Worm (Caenorhabditis elegans) whole organism, L4/young adult: ENCODE data around the gene F21C10.7.

ENCODE experiments used
- W03F9.2 ChIP-seq: fragments of 150-350 bp; optimal IDR thresholded peaks from 2 replicates; lab custom pipeline; 2014; ENCODE audit warnings: missing biosample characterization, missing genetic modification characterization
- dao-5 ChIP-seq: sonication (generic microtip); optimal IDR thresholded peaks from 2 replicates; lab custom pipeline; 2016; ENCODE audit warnings: missing genotype, missing genetic modification characterization, moderate library complexity, missing compliant biosample characterization
- him-1 ChIP-seq: sonication (generic microtip); optimal IDR thresholded peaks from 2 replicates; lab custom pipeline; 2016; ENCODE audit warnings: missing genotype, missing genetic modification reagents, missing genetic modification characterization, missing compliant biosample characterization

Gene F21C10.7

ce11 chrV:9112467-9112866, at the start of gene F21C10.7:
Gene F21C10.7, plus strand, starts transcription at chrV:9112767.
- TF ChIP-seq W03F9.2 (tag; lab: Kevin White, UChicago) (no peak), dao-5 (no peak), him-1 (tag; lab: Kevin White, UChicago) (no peak)

- TF ChIP-seq W03F9.2 (tag; lab: Kevin White, UChicago): no peak
- TF ChIP-seq dao-5: no peak
- no peak for TF ChIP-seq him-1 (tag; lab: Kevin White, UChicago)
Observed at ce11 chrV:9063134-9063533, 49.4 kb upstream of the F21C10.7 start.

DNA sequence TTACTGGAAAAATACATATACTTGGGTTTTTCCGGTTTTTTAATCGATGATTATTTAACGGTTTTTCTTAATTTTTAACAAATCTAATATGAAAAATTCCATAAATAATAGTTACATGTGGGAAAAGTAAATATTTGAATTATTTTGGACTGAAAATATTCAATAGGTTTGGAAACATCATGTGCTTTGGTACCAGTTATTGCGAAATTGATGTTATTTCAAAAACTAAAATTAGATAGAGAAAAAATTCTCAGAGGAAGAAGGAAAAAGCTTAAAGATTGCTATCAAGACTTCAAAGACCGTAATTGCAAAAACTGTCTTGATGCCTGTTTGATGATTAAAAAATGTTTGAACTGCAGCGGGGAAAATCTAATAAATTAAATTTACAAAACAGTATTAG, 47.6 kb upstream of the F21C10.7 start:
- TF ChIP-seq dao-5: no peak
- TF ChIP-seq him-1 (tag; lab: Kevin White, UChicago): no peak
- TF ChIP-seq W03F9.2 (tag; lab: Kevin White, UChicago): no peak

DNA sequence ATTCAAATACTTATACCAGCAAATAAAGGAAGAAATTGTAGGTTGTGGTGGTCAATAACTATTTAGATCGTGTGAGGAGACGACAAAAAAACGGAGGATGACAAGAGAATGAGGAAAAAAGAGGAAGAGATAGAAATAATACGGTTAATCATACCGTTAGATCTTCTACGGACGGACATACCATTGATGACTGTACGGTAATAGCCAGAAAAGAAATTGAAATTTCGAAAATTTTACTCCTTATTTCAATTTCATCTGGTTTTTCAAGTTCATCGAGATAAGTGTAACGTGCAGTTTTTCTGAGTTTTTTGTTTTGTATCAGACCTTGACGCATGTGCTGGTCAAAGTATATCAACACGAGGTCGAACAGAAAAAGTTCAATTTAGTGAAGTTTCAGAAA, 46.7 kb upstream of the F21C10.7 start:
- TF ChIP-seq dao-5 (no peak), W03F9.2 (tag; lab: Kevin White, UChicago) (no peak), him-1 (tag; lab: Kevin White, UChicago) (no peak)

- no peak for TF ChIP-seq W03F9.2 (tag; lab: Kevin White, UChicago)
- no peak for TF ChIP-seq him-1 (tag; lab: Kevin White, UChicago)
- TF ChIP-seq dao-5: no peak
Observed at ce11 chrV:9067678-9068077, 44.9 kb upstream of the F21C10.7 start, which contains the start of gene fip-2. Gene fip-2, plus strand, starts transcription at chrV:9067978.

ce11 chrV:9069680-9070079, 42.9 kb upstream of the F21C10.7 start, which contains the start of gene T27E4.5:
Gene T27E4.5, minus strand, starts transcription at chrV:9069780.
- TF ChIP-seq dao-5: no peak
- TF ChIP-seq W03F9.2 (tag; lab: Kevin White, UChicago): no peak
- TF ChIP-seq him-1 (tag; lab: Kevin White, UChicago): no peak

DNA sequence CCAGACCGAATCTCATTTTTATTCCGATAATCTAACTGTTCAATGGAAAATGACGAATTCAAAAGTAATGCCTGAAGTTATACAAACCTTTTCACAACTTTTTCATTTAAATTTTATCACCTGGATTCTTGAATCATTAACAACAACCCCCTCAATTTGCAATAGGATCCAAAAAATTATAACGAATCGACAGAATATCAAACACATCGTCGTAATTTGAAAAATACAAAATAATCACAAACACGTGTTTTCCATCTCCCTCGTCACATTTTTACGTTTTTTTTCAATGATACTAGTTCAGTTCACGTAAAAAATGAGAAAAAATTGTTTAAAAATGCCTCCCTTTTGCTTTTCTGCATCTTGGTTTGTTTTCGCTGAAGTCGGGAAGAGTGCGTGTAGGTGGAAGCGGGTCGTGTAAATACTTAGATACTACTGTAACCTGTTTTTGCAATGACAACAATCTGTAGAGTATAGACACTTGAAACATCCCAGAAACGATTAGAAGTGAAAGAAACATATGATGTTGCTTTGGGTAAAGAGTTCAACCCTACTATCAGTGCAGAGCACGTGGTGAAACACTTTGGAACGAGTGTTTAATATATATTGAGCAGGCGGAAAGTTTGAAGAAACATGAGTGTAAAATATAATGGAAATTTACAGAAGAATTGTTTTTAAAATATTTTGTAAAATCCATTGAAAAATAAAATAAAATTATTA, 39.1 kb upstream of the F21C10.7 start, which contains the start of gene oac-50:
Gene oac-50 (minus strand): TSS at position 219 of the 717 bp plus-strand sequence.
- no peak for TF ChIP-seq W03F9.2 (tag; lab: Kevin White, UChicago)

DNA sequence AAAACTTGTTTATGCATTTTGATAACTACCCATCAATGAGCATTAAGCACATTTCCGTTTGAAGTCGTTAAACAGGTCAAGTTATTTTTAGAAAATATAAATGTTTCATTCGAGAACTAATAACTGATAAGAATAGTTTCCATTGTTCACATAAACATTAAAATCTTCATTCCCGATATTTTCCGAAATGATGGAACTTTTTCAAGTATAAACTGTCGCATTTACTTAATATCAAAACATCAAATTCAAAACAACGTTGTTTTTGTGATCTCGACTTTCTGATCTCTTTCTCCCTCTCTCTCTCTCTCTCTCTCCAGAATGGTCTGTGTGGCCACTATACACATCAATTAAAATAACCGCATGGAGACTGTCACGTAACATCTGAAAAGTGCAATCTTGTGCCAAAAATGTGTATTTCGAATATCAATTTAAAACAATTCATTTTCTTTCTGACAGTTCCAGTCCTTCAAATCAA, 38.2 kb upstream of the F21C10.7 start:
- no peak for TF ChIP-seq him-1 (tag; lab: Kevin White, UChicago)
- no peak for TF ChIP-seq W03F9.2 (tag; lab: Kevin White, UChicago)
- TF ChIP-seq dao-5: no peak

DNA sequence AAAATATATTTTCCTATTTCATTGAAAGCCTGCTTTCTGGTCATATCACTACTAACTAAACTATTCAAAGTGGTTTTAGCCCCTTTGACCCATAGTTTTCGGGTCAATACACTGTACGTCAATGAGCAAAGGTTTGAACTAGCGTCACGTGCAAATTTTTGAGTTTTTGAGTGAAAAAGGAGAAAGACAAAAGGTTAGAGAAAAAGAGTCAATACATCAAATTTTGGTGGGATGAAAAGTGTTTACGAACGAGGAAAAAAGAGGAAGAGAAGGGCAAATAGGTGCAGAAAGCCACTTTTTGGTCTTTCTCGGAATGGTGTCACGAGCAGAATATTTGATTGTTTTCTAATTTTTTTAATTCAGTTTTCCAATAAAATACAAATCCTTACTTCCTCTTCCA, 36.7 kb upstream of the F21C10.7 start:
- TF ChIP-seq W03F9.2 (tag; lab: Kevin White, UChicago) (no peak), dao-5 (no peak)

- TF ChIP-seq dao-5 (no peak), him-1 (tag; lab: Kevin White, UChicago) (no peak), W03F9.2 (tag; lab: Kevin White, UChicago) (no peak)
Observed at ce11 chrV:9076273-9076672, 36.3 kb upstream of the F21C10.7 start, which contains the start of gene T27E4.7. Gene T27E4.7, minus strand, starts transcription at chrV:9076322.

- TF ChIP-seq him-1 (tag; lab: Kevin White, UChicago) (no peak), dao-5 (no peak), W03F9.2 (tag; lab: Kevin White, UChicago) (no peak)
Observed at ce11 chrV:9078067-9078581, 34.4 kb upstream of the F21C10.7 start.

ce11 chrV:9078815-9079525, 33.6 kb upstream of the F21C10.7 start:
- TF ChIP-seq W03F9.2 (tag; lab: Kevin White, UChicago) (no peak), dao-5 (no peak), him-1 (tag; lab: Kevin White, UChicago) (no peak)

ce11 chrV:9079965-9080432, 32.6 kb upstream of the F21C10.7 start:
- TF ChIP-seq him-1 (tag; lab: Kevin White, UChicago) (no peak), W03F9.2 (tag; lab: Kevin White, UChicago) (no peak), dao-5 (no peak)

- TF ChIP-seq him-1 (tag; lab: Kevin White, UChicago) (no peak), W03F9.2 (tag; lab: Kevin White, UChicago) (no peak), dao-5 (no peak)
Observed at ce11 chrV:9081410-9081809, 31.2 kb upstream of the F21C10.7 start.
